Worm (Caenorhabditis elegans) whole organism, late embryonic: ENCODE measurements around the gene Y82E9BR.22.

ENCODE experiments used
- C08G9.2 ChIP-seq: sonication (generic microtip); optimal IDR thresholded peaks from 2 replicates; lab custom pipeline; 2016; ENCODE audit warnings: mild to moderate bottlenecking, missing genetic modification characterization, moderate library complexity, missing compliant biosample characterization
- C38D4.7 ChIP-seq: fragments of 200-800 bp; sonication (Bioruptor generic); optimal IDR thresholded peaks from 2 replicates; lab custom pipeline; 2018; ENCODE audit warnings: mild to moderate bottlenecking, missing genetic modification characterization, moderate library complexity, missing compliant biosample characterization
- T23F11.4 ChIP-seq: fragments of 200-800 bp; sonication (Bioruptor generic); optimal IDR thresholded peaks from 2 replicates; lab custom pipeline; 2018; ENCODE audit warnings: mild to moderate bottlenecking, missing genetic modification characterization, missing compliant biosample characterization
- Y22D7AL.16 ChIP-seq: sonication (generic microtip); optimal IDR thresholded peaks from 2 replicates; lab custom pipeline; 2016; ENCODE audit warnings: missing genetic modification characterization, missing compliant biosample characterization
- ahr-1 ChIP-seq: sonication (generic microtip); optimal IDR thresholded peaks from 2 replicates; lab custom pipeline; 2016; ENCODE audit warnings: missing genetic modification characterization, missing compliant biosample characterization
- ama-1 ChIP-seq: fragments of 150-350 bp; optimal IDR thresholded peaks from 2 replicates; lab custom pipeline; 2014
- ceh-14 ChIP-seq: sonication (generic microtip); optimal IDR thresholded peaks from 2 replicates; lab custom pipeline; 2016; ENCODE audit warnings: missing genotype, missing genetic modification characterization, missing compliant biosample characterization
- ceh-18 ChIP-seq: sonication (generic microtip); optimal IDR thresholded peaks from 2 replicates; lab custom pipeline; 2016; ENCODE audit warnings: missing genetic modification characterization, missing compliant biosample characterization
- ceh-2 ChIP-seq: sonication (generic microtip); optimal IDR thresholded peaks from 2 replicates; lab custom pipeline; 2016; ENCODE audit warnings: missing genotype, missing genetic modification characterization, missing compliant biosample characterization
- ceh-45 ChIP-seq: fragments of 200-800 bp; sonication (Bioruptor generic); IDR thresholded peaks from 2 replicates; pipeline ENCODE4 v1.3.6; 2022; ENCODE audit warnings: missing genetic modification reagents, missing genetic modification characterization, missing compliant biosample characterization
- che-1 ChIP-seq: sonication (generic microtip); optimal IDR thresholded peaks from 2 replicates; lab custom pipeline; 2016; ENCODE audit warnings: mild to moderate bottlenecking, missing genetic modification characterization, missing compliant biosample characterization
- elt-2 ChIP-seq: sonication (generic microtip); optimal IDR thresholded peaks from 2 replicates; lab custom pipeline; 2016; ENCODE audit warnings: missing genetic modification reagents, missing genetic modification characterization, missing compliant biosample characterization
- eyg-1 ChIP-seq: sonication (generic microtip); optimal IDR thresholded peaks from 2 replicates; lab custom pipeline; 2016; ENCODE audit warnings: missing genotype, missing genetic modification characterization, missing compliant biosample characterization
- fkh-6 ChIP-seq: sonication (generic microtip); optimal IDR thresholded peaks from 2 replicates; lab custom pipeline; 2016; ENCODE audit warnings: missing genetic modification characterization, missing compliant biosample characterization
- lin-11 ChIP-seq: fragments of 200-800 bp; sonication (Bioruptor generic); optimal IDR thresholded peaks from 2 replicates; lab custom pipeline; 2018; ENCODE audit warnings: mild to moderate bottlenecking, missing genetic modification characterization, missing compliant biosample characterization
- madf-2 ChIP-seq: sonication (generic microtip); optimal IDR thresholded peaks from 2 replicates; lab custom pipeline; 2017; ENCODE audit warnings: missing genetic modification characterization, missing compliant biosample characterization
- mec-3 ChIP-seq: sonication (generic microtip); optimal IDR thresholded peaks from 2 replicates; lab custom pipeline; 2016; ENCODE audit warnings: borderline replicate concordance, missing genetic modification characterization, missing compliant biosample characterization
- nhr-11 ChIP-seq: fragments of 150-350 bp; optimal IDR thresholded peaks from 2 replicates; lab custom pipeline; 2014; ENCODE audit warnings: missing biosample characterization, missing genetic modification characterization
- nhr-232 ChIP-seq: sonication (generic microtip); optimal IDR thresholded peaks from 2 replicates; lab custom pipeline; 2016; ENCODE audit warnings: missing genetic modification characterization, missing compliant biosample characterization
- npax-4 ChIP-seq: sonication (generic microtip); optimal IDR thresholded peaks from 2 replicates; lab custom pipeline; 2016; ENCODE audit warnings: missing genetic modification characterization, missing compliant biosample characterization
- odd-2 ChIP-seq: sonication (generic microtip); optimal IDR thresholded peaks from 2 replicates; lab custom pipeline; 2017; ENCODE audit warnings: antibody characterized with exemption, mild to moderate bottlenecking, missing genetic modification characterization, missing compliant biosample characterization
- pag-3 ChIP-seq: sonication (generic microtip); optimal IDR thresholded peaks from 2 replicates; lab custom pipeline; 2016; ENCODE audit warnings: missing compliant biosample characterization, missing genetic modification characterization, borderline replicate concordance
- pat-9 ChIP-seq: fragments of 200-800 bp; sonication (Bioruptor generic); optimal IDR thresholded peaks from 2 replicates; lab custom pipeline; 2018; ENCODE audit warnings: mild to moderate bottlenecking, missing genetic modification characterization, moderate library complexity, missing compliant biosample characterization
- pha-4 ChIP-seq: fragments of 150-350 bp; optimal IDR thresholded peaks from 2 replicates; lab custom pipeline; 2018; ENCODE audit warnings: missing biosample characterization, missing genetic modification reagents, missing genetic modification characterization
- pqm-1 ChIP-seq: sonication (generic microtip); optimal IDR thresholded peaks from 2 replicates; lab custom pipeline; 2016; ENCODE audit warnings: missing genetic modification characterization, missing compliant biosample characterization
- pros-1 ChIP-seq: fragments of 150-350 bp; optimal IDR thresholded peaks from 2 replicates; lab custom pipeline; 2014; ENCODE audit warnings: missing biosample characterization, missing genetic modification reagents, missing genetic modification characterization
- ref-2 ChIP-seq: sonication (generic microtip); optimal IDR thresholded peaks from 2 replicates; lab custom pipeline; 2016; ENCODE audit warnings: missing genetic modification characterization, missing compliant biosample characterization
- rnt-1 ChIP-seq: sonication (generic microtip); optimal IDR thresholded peaks from 2 replicates; lab custom pipeline; 2016; ENCODE audit warnings: missing genetic modification characterization, missing compliant biosample characterization
- sox-4 ChIP-seq: sonication (generic microtip); optimal IDR thresholded peaks from 2 replicates; lab custom pipeline; 2017; ENCODE audit warnings: mild to moderate bottlenecking, missing genetic modification characterization, inconsistent platforms, missing compliant biosample characterization
- syd-9 ChIP-seq: sonication (generic microtip); optimal IDR thresholded peaks from 2 replicates; lab custom pipeline; 2016; ENCODE audit warnings: mild to moderate bottlenecking, missing genetic modification characterization, moderate library complexity, missing compliant biosample characterization
- tbx-2 ChIP-seq: sonication (generic microtip); optimal IDR thresholded peaks from 2 replicates; lab custom pipeline; 2016; ENCODE audit warnings: missing genetic modification characterization, missing compliant biosample characterization
- tbx-7 ChIP-seq: sonication (generic microtip); optimal IDR thresholded peaks from 2 replicates; lab custom pipeline; 2016; ENCODE audit warnings: missing genotype, missing genetic modification characterization, missing compliant biosample characterization
- ttx-3 ChIP-seq: sonication (generic microtip); optimal IDR thresholded peaks from 2 replicates; lab custom pipeline; 2016; ENCODE audit warnings: missing genetic modification reagents, missing genetic modification characterization, missing compliant biosample characterization
- unc-3 ChIP-seq, 2 experiments: fragments of 200-800 bp in 1 of 2; sonication (Bioruptor generic) in 1 of 2; sonication (generic microtip) in 1 of 2; conservative IDR thresholded peaks in 1 of 2; optimal IDR thresholded peaks in 1 of 2; 2 replicates each; pipeline versions ENCODE4 v1.3.6 to Lab custom; 2016 to 2022; ENCODE audit warnings: missing compliant biosample characterization in 2 of 2, missing genetic modification characterization in 2 of 2, missing genetic modification reagents in 1 of 2
- unc-42 ChIP-seq: sonication (generic microtip); optimal IDR thresholded peaks from 2 replicates; lab custom pipeline; 2016; ENCODE audit warnings: missing genotype, missing genetic modification characterization, missing compliant biosample characterization
- unc-55 ChIP-seq: sonication (generic microtip); optimal IDR thresholded peaks from 2 replicates; lab custom pipeline; 2017; ENCODE audit warnings: missing biosample characterization, missing genetic modification reagents, missing genetic modification characterization
- zip-5 ChIP-seq: sonication (generic microtip); optimal IDR thresholded peaks from 2 replicates; lab custom pipeline; 2016; ENCODE audit warnings: missing genetic modification characterization, missing compliant biosample characterization
- ztf-16 ChIP-seq: sonication (generic microtip); optimal IDR thresholded peaks from 2 replicates; lab custom pipeline; 2017; ENCODE audit warnings: missing genetic modification characterization, missing compliant biosample characterization

Y82E9BR.22 gene

DNA sequence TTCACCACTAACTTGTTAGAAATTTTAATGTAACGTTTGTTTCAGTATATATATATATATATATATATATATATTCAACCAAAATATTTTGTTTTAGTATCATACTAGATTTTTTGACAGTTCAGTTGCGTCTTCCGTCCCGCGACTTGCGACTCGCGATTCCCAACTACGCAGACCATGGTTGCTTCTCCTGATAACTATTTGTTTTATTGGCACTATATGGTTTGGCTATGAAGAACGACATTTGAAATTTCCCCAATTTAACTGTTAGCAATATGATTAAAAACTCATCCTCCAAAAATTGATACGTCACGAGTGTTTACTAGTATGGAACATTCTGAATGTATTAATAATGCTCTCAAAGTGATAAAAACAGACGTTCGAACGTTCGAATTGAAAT, 24.3 kb downstream of the Y82E9BR.22 start:
- TF ChIP-seq C08G9.2 (tag; lab: Kevin White, UChicago) (no peak), C38D4.7 (no peak), pqm-1 (tag; lab: Kevin White, UChicago) (no peak), ceh-2 (no peak), pat-9 (tag; lab: Kevin White, UChicago) (no peak), rnt-1 (tag; lab: Kevin White, UChicago) (no peak), pros-1 (tag; lab: Kevin White, UChicago) (no peak), npax-4 (no peak), ahr-1 (tag; lab: Kevin White, UChicago) (no peak), eyg-1 (tag; lab: Kevin White, UChicago) (no peak), ttx-3 (tag; lab: Kevin White, UChicago) (no peak), nhr-11 (no peak), ceh-45 (GFP tag; lab: Robert Waterston, UW) (no peak), mec-3 (tag; lab: Kevin White, UChicago) (no peak), tbx-2 (tag; lab: Kevin White, UChicago) (no peak), tbx-7 (no peak), lin-11 (no peak), ama-1 (no peak), odd-2 (tag; lab: Kevin White, UChicago) (no peak), unc-55 (GFP tag; lab: Kevin White, UChicago) (no peak)

DNA sequence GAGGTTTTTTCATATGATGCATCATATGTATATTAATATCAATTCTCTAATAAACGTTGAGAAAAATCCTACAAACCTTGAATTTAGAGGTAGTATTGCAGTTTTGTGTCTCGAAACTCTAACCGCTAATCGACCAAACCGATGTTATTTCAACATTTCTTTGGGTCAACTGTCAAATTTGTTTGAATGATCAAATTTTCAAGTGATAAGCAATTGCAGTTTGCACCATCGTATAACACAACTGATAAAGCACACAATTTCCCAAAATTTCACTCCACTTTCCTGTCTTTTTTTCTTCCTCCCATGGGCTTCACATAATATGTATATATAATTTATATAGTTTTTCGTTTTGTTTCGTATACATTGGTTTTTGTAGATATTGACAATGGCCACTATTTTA, 24.9 kb downstream of the Y82E9BR.22 start, which contains the start of the genes fbxa-138 and Y82E9BR.5:
Gene fbxa-138 (minus strand): TSS at position 161 of the 400 bp plus-strand sequence.
Gene Y82E9BR.5 (plus strand): TSS at position 279 of the 400 bp plus-strand sequence.
- TF ChIP-seq ttx-3 (tag; lab: Kevin White, UChicago) (no peak), fkh-6 (tag; lab: Kevin White, UChicago) (no peak), unc-55 (GFP tag; lab: Kevin White, UChicago) (no peak), unc-3 (GFP tag; conservative IDR thresholded peaks at IDR 0.05; lab: Robert Waterston, UW) (no peak), unc-3 (tag; optimal IDR thresholded peaks at IDR 0.05; lab: Kevin White, UChicago) (no peak), pha-4 (tag; lab: Kevin White, UChicago) (no peak), elt-2 (tag; lab: Kevin White, UChicago) (no peak), lin-11 (no peak), madf-2 (tag; lab: Kevin White, UChicago) (no peak), odd-2 (tag; lab: Kevin White, UChicago) (no peak), sox-4 (tag; lab: Kevin White, UChicago) (no peak), T23F11.4 (GFP tag; lab: Kevin White, UChicago) (no peak), zip-5 (tag; lab: Kevin White, UChicago) (no peak), ceh-18 (tag; lab: Kevin White, UChicago) (no peak), ref-2 (no peak), pag-3 (tag; lab: Kevin White, UChicago) (no peak), unc-42 (no peak), syd-9 (tag; lab: Kevin White, UChicago) (no peak), Y22D7AL.16 (tag; lab: Kevin White, UChicago) (no peak), ceh-14 (tag; lab: Kevin White, UChicago) (no peak), nhr-232 (no peak)

DNA sequence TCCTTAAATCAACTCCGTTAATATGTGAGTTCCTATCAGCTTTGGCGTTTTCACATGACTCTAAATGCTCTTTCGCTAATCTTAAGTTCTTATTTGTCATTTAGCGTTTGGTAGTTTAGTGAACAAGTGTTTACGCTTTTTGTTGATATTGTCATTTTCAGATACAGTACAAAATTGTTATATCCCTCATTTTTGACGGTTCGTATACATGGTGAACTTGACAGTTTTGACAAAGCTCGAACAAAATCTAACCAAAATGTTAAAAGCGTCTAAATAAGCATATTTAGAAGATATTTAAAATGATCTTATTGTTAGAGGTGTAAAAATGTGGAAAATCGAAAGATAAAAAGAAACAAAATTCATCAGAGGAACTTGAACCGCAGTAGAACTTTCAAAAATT, 25.6 kb downstream of the Y82E9BR.22 start:
- TF ChIP-seq ceh-45 (GFP tag; lab: Robert Waterston, UW) = no peak
- TF ChIP-seq ztf-16 (tag; lab: Kevin White, UChicago) = no peak
- TF ChIP-seq che-1 (tag; lab: Kevin White, UChicago) = no peak
